Fruit fly (Drosophila melanogaster) whole organism, pupa: ENCODE data around the gene CG43332.

ENCODE experiments used
- CG10348 ChIP-seq: fragments of 200-800 bp; sonication (Bioruptor generic); IDR thresholded peaks from 2 replicates; pipeline ENCODE4 v1.3.6; 2022; ENCODE audit warnings: missing biosample characterization, missing genetic modification characterization
- CG12605 ChIP-seq: fragments of 200-800 bp; sonication (Bioruptor generic); IDR thresholded peaks from 2 replicates; pipeline ENCODE4 v1.3.6; 2022; ENCODE audit warnings: missing biosample characterization, missing genetic modification characterization
- CG13204 ChIP-seq: fragments of 200-800 bp; sonication (Bioruptor generic); optimal IDR thresholded peaks from 2 replicates; lab custom pipeline; 2018; ENCODE audit warnings: missing biosample characterization, mild to moderate bottlenecking, missing genetic modification characterization, moderate library complexity
- CG14655 ChIP-seq: fragments of 200-800 bp; sonication (Bioruptor generic); optimal IDR thresholded peaks from 3 replicates; lab custom pipeline; 2017; ENCODE audit warnings: mild to moderate bottlenecking, missing biosample characterization, missing genetic modification reagents, missing genetic modification characterization
- CG15710 ChIP-seq: fragments of 200-800 bp; sonication (Bioruptor generic); optimal IDR thresholded peaks from 2 replicates; lab custom pipeline; 2018; ENCODE audit warnings: missing biosample characterization, mild to moderate bottlenecking, missing genetic modification characterization, moderate library complexity
- CG17806 ChIP-seq: fragments of 200-800 bp; sonication (Bioruptor generic); optimal IDR thresholded peaks from 2 replicates; lab custom pipeline; 2018; ENCODE audit warnings: missing biosample characterization, mild to moderate bottlenecking, missing genetic modification characterization, moderate library complexity
- CG32121 ChIP-seq: fragments of 200-800 bp; sonication (Bioruptor generic); IDR thresholded peaks from 2 replicates; pipeline ENCODE4 v1.3.6; 2022; ENCODE audit warnings: missing biosample characterization, missing genetic modification characterization
- CG34367 ChIP-seq: fragments of 200-800 bp; sonication (Bioruptor generic); optimal IDR thresholded peaks from 2 replicates; lab custom pipeline; 2018; ENCODE audit warnings: missing biosample characterization, mild to moderate bottlenecking, missing genetic modification characterization
- CG4496 ChIP-seq: fragments of 200-800 bp; sonication (Bioruptor generic); IDR thresholded peaks from 3 replicates; pipeline ENCODE4 v1.3.6; 2022; ENCODE audit warnings: missing biosample characterization, missing genetic modification characterization
- CG8159 ChIP-seq: fragments of 200-800 bp; sonication (Bioruptor generic); optimal IDR thresholded peaks from 3 replicates; lab custom pipeline; 2018; ENCODE audit warnings: missing biosample characterization, mild to moderate bottlenecking, missing genetic modification characterization, moderate library complexity
- CG8301 ChIP-seq: fragments of 200-800 bp; sonication (Bioruptor generic); optimal IDR thresholded peaks from 2 replicates; lab custom pipeline; 2018; ENCODE audit warnings: missing biosample characterization, mild to moderate bottlenecking, missing genetic modification characterization
- CG9948 ChIP-seq: fragments of 200-800 bp; sonication (Bioruptor generic); optimal IDR thresholded peaks from 2 replicates; lab custom pipeline; 2018; ENCODE audit warnings: missing biosample characterization, mild to moderate bottlenecking, missing genetic modification characterization, moderate library complexity
- D1 ChIP-seq: fragments of 200-800 bp; sonication (Bioruptor generic); optimal IDR thresholded peaks from 2 replicates; lab custom pipeline; 2018; ENCODE audit warnings: missing biosample characterization, mild to moderate bottlenecking, missing genetic modification characterization, moderate library complexity
- EcR ChIP-seq: fragments of 200-800 bp; sonication (Bioruptor generic); optimal IDR thresholded peaks from 3 replicates; lab custom pipeline; 2019; ENCODE audit warnings: missing biosample characterization, missing genetic modification characterization, mild to moderate bottlenecking, moderate library complexity, missing genetic modification reagents
- Ets98B ChIP-seq: fragments of 200-800 bp; sonication (Bioruptor generic); IDR thresholded peaks from 2 replicates; pipeline ENCODE4 v1.3.6; 2022; ENCODE audit warnings: missing biosample characterization, missing genetic modification characterization
- Pif1A ChIP-seq: fragments of 200-800 bp; sonication (Bioruptor generic); optimal IDR thresholded peaks from 3 replicates; lab custom pipeline; 2016; ENCODE audit warnings: missing biosample characterization, missing genetic modification characterization
- Pif1B ChIP-seq: fragments of 200-800 bp; sonication (Bioruptor generic); optimal IDR thresholded peaks from 3 replicates; lab custom pipeline; 2016; ENCODE audit warnings: missing biosample characterization, missing genetic modification characterization
- Snoo ChIP-seq: fragments of 200-800 bp; sonication (Bioruptor generic); optimal IDR thresholded peaks from 3 replicates; lab custom pipeline; 2017; ENCODE audit warnings: missing biosample characterization, mild to moderate bottlenecking, missing genetic modification characterization, inconsistent platforms
- fd96Ca ChIP-seq: fragments of 200-800 bp; sonication (Bioruptor generic); IDR thresholded peaks from 3 replicates; pipeline ENCODE4 v1.3.6; 2022; ENCODE audit warnings: missing biosample characterization, missing genetic modification characterization
- gl ChIP-seq: fragments of 200-800 bp; sonication (Bioruptor generic); optimal IDR thresholded peaks from 2 replicates; lab custom pipeline; 2018; ENCODE audit warnings: missing biosample characterization, mild to moderate bottlenecking, missing genetic modification characterization
- rn ChIP-seq: fragments of 200-800 bp; sonication (Bioruptor generic); IDR thresholded peaks from 2 replicates; pipeline ENCODE4 v1.3.6; 2022; ENCODE audit warnings: missing biosample characterization, missing genetic modification characterization

CG43332 gene

dm6 chr2L:14163122-14163521 lies at the start of gene CG43332:
Gene CG43332, minus strand, starts transcription at chr2L:14163222.
- TF ChIP-seq Pif1B (no peak), CG15710 (tag; lab: Kevin White, UChicago) (no peak), gl (tag; lab: Kevin White, UChicago) (no peak), CG13204 (GFP tag; lab: Kevin White, UChicago) (no peak), CG17806 (tag; lab: Kevin White, UChicago) (no peak), CG12605 (GFP tag; lab: Robert Waterston, UW) (no peak), CG34367 (tag; lab: Kevin White, UChicago) (no peak), CG8159 (tag; lab: Kevin White, UChicago) (no peak), Snoo (tag; lab: Kevin White, UChicago) (no peak), Ets98B (no peak), rn (GFP tag; lab: Robert Waterston, UW) (no peak), CG8301 (tag; lab: Kevin White, UChicago) (no peak), CG9948 (tag; lab: Kevin White, UChicago) (no peak), CG32121 (no peak), CG14655 (GFP tag; lab: Kevin White, UChicago) (no peak), CG10348 (no peak), D1 (tag; lab: Kevin White, UChicago) (no peak), Pif1A (GFP tag; lab: Kevin White, UChicago) (no peak), fd96Ca (GFP tag; lab: Robert Waterston, UW) (no peak)

dm6 chr2L:14212686-14213085 lies 49.7 kb upstream of the CG43332 start:
- peak; percentile 2 for TF ChIP-seq CG9948 (tag; lab: Kevin White, UChicago)
- peak; percentile 22 for TF ChIP-seq CG14655 (GFP tag; lab: Kevin White, UChicago)
- TF ChIP-seq CG4496: no peak

- TF ChIP-seq CG4496: 0 out of 3 replicates have a peak, but pooled peaks have one; percentile 37
- 0 out of 3 replicates have a peak, but pooled peaks have one; percentile 6 for TF ChIP-seq fd96Ca (GFP tag; lab: Robert Waterston, UW)
- TF ChIP-seq CG8301 (tag; lab: Kevin White, UChicago): no peak
- TF ChIP-seq EcR: no peak
- TF ChIP-seq, all 21 proteins: peak for 2
Observed at dm6 chr2L:14211367-14211766, 48.3 kb upstream of the CG43332 start.

- TF ChIP-seq CG32121 (no peak), CG9948 (tag; lab: Kevin White, UChicago) (no peak), CG10348 (no peak), CG15710 (tag; lab: Kevin White, UChicago) (no peak), D1 (tag; lab: Kevin White, UChicago) (no peak), CG8159 (tag; lab: Kevin White, UChicago) (no peak), Pif1B (no peak), EcR (peak; percentile 96)
Observed at dm6 chr2L:14207593-14208236, 44.7 kb upstream of the CG43332 start.

- no peak for TF ChIP-seq D1 (tag; lab: Kevin White, UChicago)
- no peak for TF ChIP-seq CG17806 (tag; lab: Kevin White, UChicago)
- TF ChIP-seq CG8301 (tag; lab: Kevin White, UChicago): no peak
- TF ChIP-seq Pif1A (GFP tag; lab: Kevin White, UChicago): no peak
- TF ChIP-seq Ets98B: no peak
- TF ChIP-seq CG15710 (tag; lab: Kevin White, UChicago): no peak
- no peak for TF ChIP-seq gl (tag; lab: Kevin White, UChicago)
- no peak for TF ChIP-seq CG13204 (GFP tag; lab: Kevin White, UChicago)
- no peak for TF ChIP-seq CG32121
- no peak for TF ChIP-seq CG10348
- TF ChIP-seq CG34367 (tag; lab: Kevin White, UChicago): no peak
- no peak for TF ChIP-seq Pif1B
- no peak for TF ChIP-seq CG14655 (GFP tag; lab: Kevin White, UChicago)
- TF ChIP-seq rn (GFP tag; lab: Robert Waterston, UW): no peak
- no peak for TF ChIP-seq CG9948 (tag; lab: Kevin White, UChicago)
- no peak for TF ChIP-seq fd96Ca (GFP tag; lab: Robert Waterston, UW)
- TF ChIP-seq CG12605 (GFP tag; lab: Robert Waterston, UW): no peak
- no peak for TF ChIP-seq Snoo (tag; lab: Kevin White, UChicago)
- TF ChIP-seq CG4496: no peak
- TF ChIP-seq, all 21 proteins: peak for 0
Observed at dm6 chr2L:14207134-14207533, 44.1 kb upstream of the CG43332 start.

- peak; percentile 49; the same call in 1 of the 3 replicates for TF ChIP-seq fd96Ca (GFP tag; lab: Robert Waterston, UW)
- TF ChIP-seq D1 (tag; lab: Kevin White, UChicago): no peak
- TF ChIP-seq CG32121: 0 out of 2 replicates have a peak, but pooled peaks have one; percentile 42
- TF ChIP-seq CG4496: peak; percentile 62; the same call in 2 of the 3 replicates
- TF ChIP-seq, all 21 proteins: peak for 3
Observed at dm6 chr2L:14203798-14204398, 40.9 kb upstream of the CG43332 start.
